Fruit fly (Drosophila melanogaster) whole organism, wandering third instar larva: ENCODE measurements around the gene Sbat.
A peak's percentile ranks its signal among the peaks of the same experiment; 100 is the strongest.

Source experiments
- Abd-B ChIP-seq: fragments of >200 bp; optimal IDR thresholded peaks from 2 replicates; lab custom pipeline; 2017; ENCODE audit warnings: missing biosample characterization, missing genetic modification characterization
- CrebA ChIP-seq: fragments of 200-800 bp; sonication (Bioruptor generic); optimal IDR thresholded peaks from 2 replicates; lab custom pipeline; 2016; ENCODE audit warnings: missing biosample characterization, mild to moderate bottlenecking, missing genetic modification characterization, borderline replicate concordance
- Dfd ChIP-seq: fragments of >200 bp; optimal IDR thresholded peaks from 2 replicates; lab custom pipeline; 2017; ENCODE audit warnings: missing biosample characterization, missing genetic modification characterization
- Hr78 ChIP-seq: fragments of >200 bp; optimal IDR thresholded peaks from 2 replicates; lab custom pipeline; 2017; ENCODE audit warnings: missing biosample characterization, missing genetic modification characterization
- Sp1 ChIP-seq: fragments of 200-800 bp; sonication (Bioruptor generic); optimal IDR thresholded peaks from 3 replicates; lab custom pipeline; 2019; ENCODE audit warnings: missing biosample characterization, mild to moderate bottlenecking, missing genetic modification characterization, moderate library complexity
- br ChIP-seq: fragments of 200-800 bp; sonication (Bioruptor generic); optimal IDR thresholded peaks from 2 replicates; lab custom pipeline; 2016; ENCODE audit warnings: missing biosample characterization, missing genetic modification characterization
- brk ChIP-seq: fragments of 200-800 bp; sonication (Bioruptor generic); optimal IDR thresholded peaks from 2 replicates; lab custom pipeline; 2016; ENCODE audit warnings: missing biosample characterization, mild to moderate bottlenecking, missing genetic modification characterization
- dl ChIP-seq, 2 experiments: fragments of 175-275, 200-275 bp in 1 of 2; fragments of 200-275 bp in 1 of 2; sonication (Bioruptor generic); optimal IDR thresholded peaks; lab custom pipeline; 2018; ENCODE audit warnings: mild to moderate bottlenecking in 2 of 2, missing biosample characterization in 2 of 2, missing genetic modification characterization in 2 of 2, moderate library complexity in 2 of 2; ENCODE audit not compliant: partially characterized antibody in 2 of 2, insufficient read depth in 1 of 2
- ey ChIP-seq: fragments of 200-800 bp; sonication (Bioruptor generic); optimal IDR thresholded peaks from 2 replicates; lab custom pipeline; 2016; ENCODE audit warnings: missing biosample characterization, missing genetic modification characterization
- fru ChIP-seq: fragments of 200-800 bp; sonication (Bioruptor generic); optimal IDR thresholded peaks from 3 replicates; lab custom pipeline; 2016; ENCODE audit warnings: missing biosample characterization, mild to moderate bottlenecking, missing genetic modification characterization
- h ChIP-seq: fragments of 200-800 bp; sonication (Bioruptor generic); optimal IDR thresholded peaks from 3 replicates; lab custom pipeline; 2016; ENCODE audit warnings: missing biosample characterization, mild to moderate bottlenecking, missing genetic modification characterization
- lola ChIP-seq: fragments of >200 bp; optimal IDR thresholded peaks from 2 replicates; lab custom pipeline; 2017; ENCODE audit warnings: missing biosample characterization, missing genetic modification characterization
- pan ChIP-seq: fragments of >200 bp; optimal IDR thresholded peaks from 2 replicates; lab custom pipeline; 2017
- psq ChIP-seq: fragments of 200-800 bp; sonication (Bioruptor generic); optimal IDR thresholded peaks from 3 replicates; lab custom pipeline; 2017; ENCODE audit warnings: missing biosample characterization, mild to moderate bottlenecking, missing genetic modification characterization, moderate library complexity

DNA sequence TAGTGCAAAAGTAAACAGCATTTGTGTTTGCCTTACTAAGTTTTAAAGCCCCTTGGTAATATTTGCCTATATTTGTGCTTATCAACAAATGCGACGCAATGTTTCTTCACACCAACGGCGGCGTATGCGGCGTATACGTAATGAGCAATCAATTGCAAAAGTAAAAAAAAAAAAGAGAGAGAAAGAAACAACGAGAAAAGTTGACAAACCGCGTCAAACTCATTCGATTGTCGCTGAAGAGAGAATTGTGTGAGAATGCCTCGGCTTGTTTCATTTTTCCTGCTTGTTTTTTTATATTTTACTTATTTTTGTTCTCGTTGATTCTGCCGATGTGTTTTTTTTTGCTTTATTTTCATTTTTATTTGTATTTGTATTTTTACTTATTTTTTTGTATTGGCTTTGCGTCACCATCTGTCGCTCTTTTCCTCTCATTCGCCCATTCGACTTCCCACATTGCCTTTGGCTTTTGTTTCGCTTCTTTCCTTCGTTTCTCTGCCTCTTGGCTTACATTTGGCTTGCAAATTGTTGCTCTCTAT, 46.2 kb downstream of the Sbat start:
- TF ChIP-seq pan (no peak), psq (GFP tag; lab: Kevin White, UChicago) (peak; percentile 58), Hr78 (GFP tag; lab: Kevin White, UChicago) (no peak), fru (GFP tag; lab: Kevin White, UChicago) (peak; percentile 41), brk (GFP tag; lab: Kevin White, UChicago) (peak; percentile 42), CrebA (peak; percentile 86), br (GFP tag; lab: Kevin White, UChicago) (peak; percentile 53), Abd-B (GFP tag; lab: Kevin White, UChicago) (no peak), h (GFP tag; lab: Kevin White, UChicago) (no peak), Sp1 (GFP tag; lab: Kevin White, UChicago) (peak; percentile 93), lola (no peak), dl (GFP tag; optimal IDR thresholded peaks at IDR 0.05; lab: Kevin White, UChicago; ENCODE audit: insufficient read depth in 1 of 2, partially characterized antibody in 2 of 2) (no peak), ey (no peak), Dfd (GFP tag; lab: Kevin White, UChicago) (no peak)
